Worm (Caenorhabditis elegans): ENCODE data around the gene nlp-19.

Gene nlp-19

ce11 chrX:10916194-10916593 lies 42.3 kb upstream of the nlp-19 start:
- no peak for TF ChIP-seq npax-4 (tag; optimal IDR thresholded peaks at IDR 0.05)
- TF ChIP-seq odd-2 (tag; optimal IDR thresholded peaks at IDR 0.05) = no peak
- no peak for TF ChIP-seq ceh-45 (GFP tag; IDR thresholded peaks at IDR 0.05)
- TF ChIP-seq unc-42 (tag; optimal IDR thresholded peaks at IDR 0.05) = no peak
- no peak for TF ChIP-seq madf-2 (tag; optimal IDR thresholded peaks at IDR 0.05)
- TF ChIP-seq zip-5 (tag; optimal IDR thresholded peaks at IDR 0.05) = no peak
- TF ChIP-seq ceh-31 (tag; optimal IDR thresholded peaks at IDR 0.05) = no peak
- TF ChIP-seq mec-3 (tag; optimal IDR thresholded peaks at IDR 0.05; ENCODE audit: borderline replicate concordance) = no peak
- no peak for TF ChIP-seq nfya-1 (tag; optimal IDR thresholded peaks at IDR 0.05)
- no peak for TF ChIP-seq lin-11 (tag; optimal IDR thresholded peaks at IDR 0.05)
- no peak for TF ChIP-seq sdc-2 (tag; optimal IDR thresholded peaks at IDR 0.05)
- TF ChIP-seq gmeb-2 (tag; optimal IDR thresholded peaks at IDR 0.05) = no peak
- TF ChIP-seq ceh-24 (tag; optimal IDR thresholded peaks at IDR 0.05) = no peak
- TF ChIP-seq ama-1 (optimal IDR thresholded peaks at IDR 0.05) = no peak
- no peak for TF ChIP-seq dmd-4 (tag; optimal IDR thresholded peaks at IDR 0.05; ENCODE audit: borderline replicate concordance)
- no peak for TF ChIP-seq Y22D7AL.16 (tag; optimal IDR thresholded peaks at IDR 0.05)
- TF ChIP-seq pha-2 (tag; optimal IDR thresholded peaks at IDR 0.05) = no peak
- no peak for TF ChIP-seq pqm-1 (tag; optimal IDR thresholded peaks at IDR 0.05)

- no peak for TF ChIP-seq dve-1 (tag; optimal IDR thresholded peaks at IDR 0.05)
- no peak for TF ChIP-seq hlh-13 (GFP tag; optimal IDR thresholded peaks at IDR 0.05)
- TF ChIP-seq unc-42 (tag; optimal IDR thresholded peaks at IDR 0.05) = no peak
- TF ChIP-seq unc-3 (GFP tag; conservative IDR thresholded peaks at IDR 0.05) = no peak
- TF ChIP-seq unc-3 (tag; optimal IDR thresholded peaks at IDR 0.05) = no peak
- no peak for TF ChIP-seq fax-1 (tag; optimal IDR thresholded peaks at IDR 0.05)
- TF ChIP-seq sox-2 (GFP tag; IDR thresholded peaks at IDR 0.05) = no peak
- no peak for TF ChIP-seq ceh-24 (tag; optimal IDR thresholded peaks at IDR 0.05)
- TF ChIP-seq lin-11 (tag; optimal IDR thresholded peaks at IDR 0.05) = no peak
- TF ChIP-seq syd-9 (tag; optimal IDR thresholded peaks at IDR 0.05) = no peak
- no peak for TF ChIP-seq dmd-4 (tag; optimal IDR thresholded peaks at IDR 0.05; ENCODE audit: borderline replicate concordance)
- TF ChIP-seq nhr-232 (tag; optimal IDR thresholded peaks at IDR 0.05) = no peak
- TF ChIP-seq C08G9.2 (tag; optimal IDR thresholded peaks at IDR 0.05) = no peak
- no peak for TF ChIP-seq pag-3 (tag; optimal IDR thresholded peaks at IDR 0.05; ENCODE audit: borderline replicate concordance)
- no peak for TF ChIP-seq rnt-1 (tag; optimal IDR thresholded peaks at IDR 0.05)
- TF ChIP-seq odd-2 (tag; optimal IDR thresholded peaks at IDR 0.05) = no peak
- TF ChIP-seq hlh-6 (tag; optimal IDR thresholded peaks at IDR 0.05) = no peak
Observed at ce11 chrX:10919613-10920012, 38.9 kb upstream of the nlp-19 start, which contains the start of gene nstp-9. TSS of gene nstp-9 (minus strand) at chrX:10919713.

ce11 chrX:10924031-10924430 lies 34.5 kb upstream of the nlp-19 start:
- TF ChIP-seq ceh-22 (tag; optimal IDR thresholded peaks at IDR 0.05) (no peak), lim-6 (tag; optimal IDR thresholded peaks at IDR 0.05) (no peak), nhr-232 (tag; optimal IDR thresholded peaks at IDR 0.05) (no peak), ceh-31 (tag; optimal IDR thresholded peaks at IDR 0.05) (no peak), mec-3 (tag; optimal IDR thresholded peaks at IDR 0.05; ENCODE audit: borderline replicate concordance) (no peak), ceh-2 (tag; optimal IDR thresholded peaks at IDR 0.05) (no peak), sdc-2 (tag; optimal IDR thresholded peaks at IDR 0.05) (no peak), rnt-1 (tag; optimal IDR thresholded peaks at IDR 0.05) (no peak), sox-4 (tag; optimal IDR thresholded peaks at IDR 0.05) (no peak), ceh-6 (GFP tag; optimal IDR thresholded peaks at IDR 0.05) (no peak), che-1 (tag; optimal IDR thresholded peaks at IDR 0.05) (no peak), ref-2 (tag; optimal IDR thresholded peaks at IDR 0.05) (no peak), ceh-9 (tag; optimal IDR thresholded peaks at IDR 0.05) (no peak), nfya-1 (tag; optimal IDR thresholded peaks at IDR 0.05) (no peak), gmeb-2 (tag; optimal IDR thresholded peaks at IDR 0.05) (no peak), K02D7.2 (tag; optimal IDR thresholded peaks at IDR 0.05) (no peak), pqm-1 (tag; optimal IDR thresholded peaks at IDR 0.05) (no peak)

Measured in whole organism, late embryonic.